Worm (Caenorhabditis elegans): Measurements from ENCODE around the gene C28A5.2.

The C28A5.2 gene

ce11 chrIII:4426711-4427218, 12.6 kb downstream of the C28A5.2 start:
- TF ChIP-seq nhr-43 (tag; optimal IDR thresholded peaks at IDR 0.05; ENCODE audit: poor library complexity, severe bottlenecking) = peak; percentile 3
- peak; percentile 90 for TF ChIP-seq snpc-4 (tag; optimal IDR thresholded peaks at IDR 0.05)

ce11 chrIII:4419117-4419978, 20.0 kb downstream of the C28A5.2 start, which contains the start of the genes R07E5.7 and cku-80:
Gene R07E5.7 (minus strand): TSS chrIII:4419167.
Gene cku-80 (plus strand): TSS chrIII:4419848.
- peak; percentile 75 for TF ChIP-seq lin-15B (tag; optimal IDR thresholded peaks at IDR 0.05)
- peak; percentile 17 for TF ChIP-seq ama-1 (optimal IDR thresholded peaks at IDR 0.05)
- peak; percentile 26 for TF ChIP-seq R02D3.7 (tag; optimal IDR thresholded peaks at IDR 0.05)
- TF ChIP-seq mml-1 (tag; optimal IDR thresholded peaks at IDR 0.05) = no peak
- no peak for TF ChIP-seq fos-1 (tag; optimal IDR thresholded peaks at IDR 0.05)
- TF ChIP-seq hmg-11 (tag; optimal IDR thresholded peaks at IDR 0.05) = peak; percentile 50
- TF ChIP-seq zag-1 (tag; optimal IDR thresholded peaks at IDR 0.05) = no peak
- TF ChIP-seq egl-27 (tag; optimal IDR thresholded peaks at IDR 0.05) = no peak
- peak; percentile 65 for TF ChIP-seq nfya-1 (tag; optimal IDR thresholded peaks at IDR 0.05; ENCODE audit: insufficient read depth)
- TF ChIP-seq nhr-43 (tag; optimal IDR thresholded peaks at IDR 0.05; ENCODE audit: poor library complexity, severe bottlenecking) = peak; percentile 28
- peak; percentile 66 for TF ChIP-seq nhr-23 (tag; optimal IDR thresholded peaks at IDR 0.05)
- TF ChIP-seq skn-1 (tag; optimal IDR thresholded peaks at IDR 0.05) = peak; percentile 29
- peak; percentile 15 for TF ChIP-seq nhr-25 (tag; optimal IDR thresholded peaks at IDR 0.05)
- TF ChIP-seq elt-2 (tag; optimal IDR thresholded peaks at IDR 0.05) = peak; percentile 50
- TF ChIP-seq snpc-4 (tag; optimal IDR thresholded peaks at IDR 0.05) = peak; percentile 60
- peak; percentile 55 for TF ChIP-seq pha-4 (tag; optimal IDR thresholded peaks at IDR 0.05)

ce11 chrIII:4417956-4418355, 21.4 kb downstream of the C28A5.2 start, which contains the start of the genes R07E5.19 and pdcd-2:
Gene R07E5.19 (minus strand): TSS chrIII:4418056.
Gene pdcd-2 (minus strand): TSS chrIII:4418057.
- TF ChIP-seq ceh-16 (tag; optimal IDR thresholded peaks at IDR 0.05) = no peak
- no peak for TF ChIP-seq eor-1 (tag; optimal IDR thresholded peaks at IDR 0.05)
- no peak for TF ChIP-seq ztf-11 (tag; optimal IDR thresholded peaks at IDR 0.05)
- no peak for TF ChIP-seq unc-39 (tag; optimal IDR thresholded peaks at IDR 0.05)
- no peak for TF ChIP-seq pha-4 (tag; optimal IDR thresholded peaks at IDR 0.05)
- no peak for TF ChIP-seq nfya-1 (tag; optimal IDR thresholded peaks at IDR 0.05; ENCODE audit: insufficient read depth)
- no peak for TF ChIP-seq lin-39 (tag; optimal IDR thresholded peaks at IDR 0.05)
- no peak for TF ChIP-seq nhr-43 (tag; optimal IDR thresholded peaks at IDR 0.05; ENCODE audit: poor library complexity, severe bottlenecking)
- TF ChIP-seq mdl-1 (tag; optimal IDR thresholded peaks at IDR 0.05) = no peak
- no peak for TF ChIP-seq nhr-23 (tag; optimal IDR thresholded peaks at IDR 0.05)
- no peak for TF ChIP-seq skn-1 (tag; optimal IDR thresholded peaks at IDR 0.05)
- TF ChIP-seq nhr-28 (tag; optimal IDR thresholded peaks at IDR 0.05) = no peak
- TF ChIP-seq fkh-2 (tag; optimal IDR thresholded peaks at IDR 0.05) = no peak
- no peak for TF ChIP-seq jun-1 (tag; optimal IDR thresholded peaks at IDR 0.05)

- no peak for TF ChIP-seq unc-62 (GFP tag; optimal IDR thresholded peaks at IDR 0.05)
- TF ChIP-seq aly-2 (tag; optimal IDR thresholded peaks at IDR 0.05) = no peak
- no peak for TF ChIP-seq jun-1 (tag; optimal IDR thresholded peaks at IDR 0.05)
- TF ChIP-seq nhr-28 (tag; optimal IDR thresholded peaks at IDR 0.05) = no peak
- TF ChIP-seq nhr-23 (tag; optimal IDR thresholded peaks at IDR 0.05) = no peak
- no peak for TF ChIP-seq fos-1 (tag; optimal IDR thresholded peaks at IDR 0.05)
- TF ChIP-seq ama-1 (optimal IDR thresholded peaks at IDR 0.05) = no peak
- TF ChIP-seq fkh-10 (GFP tag; optimal IDR thresholded peaks at IDR 0.05) = no peak
- no peak for TF ChIP-seq nhr-76 (tag; optimal IDR thresholded peaks at IDR 0.05)
- no peak for TF ChIP-seq nhr-43 (tag; optimal IDR thresholded peaks at IDR 0.05; ENCODE audit: poor library complexity, severe bottlenecking)
- TF ChIP-seq nhr-12 (tag; optimal IDR thresholded peaks at IDR 0.05) = no peak
- TF ChIP-seq mdl-1 (tag; optimal IDR thresholded peaks at IDR 0.05) = no peak
Measured at ce11 chrIII:4415135-4415534, 24.2 kb downstream of the C28A5.2 start, which contains the start of gene R07E5.11. Gene R07E5.11 (minus strand): TSS chrIII:4415235.

ce11 chrIII:4414041-4414440, 25.3 kb downstream of the C28A5.2 start:
- TF ChIP-seq tbx-2 (tag; optimal IDR thresholded peaks at IDR 0.05) (peak; percentile 9), lsy-12 (tag; optimal IDR thresholded peaks at IDR 0.05) (peak; percentile 63), hmg-11 (tag; optimal IDR thresholded peaks at IDR 0.05) (peak; percentile 43), nhr-25 (tag; optimal IDR thresholded peaks at IDR 0.05) (peak; percentile 22), lin-15B (tag; optimal IDR thresholded peaks at IDR 0.05) (peak; percentile 0), nhr-43 (tag; optimal IDR thresholded peaks at IDR 0.05; ENCODE audit: poor library complexity, severe bottlenecking) (peak; percentile 71), lin-39 (tag; optimal IDR thresholded peaks at IDR 0.05) (peak; percentile 33), snpc-4 (tag; optimal IDR thresholded peaks at IDR 0.05) (peak; percentile 98), nfya-1 (tag; optimal IDR thresholded peaks at IDR 0.05; ENCODE audit: insufficient read depth) (peak; percentile 55), elt-2 (tag; optimal IDR thresholded peaks at IDR 0.05) (peak; percentile 30), pha-4 (tag; optimal IDR thresholded peaks at IDR 0.05) (peak; percentile 14), nhr-23 (tag; optimal IDR thresholded peaks at IDR 0.05) (peak; percentile 29)
